Worm (Caenorhabditis elegans): ENCODE data around the gene let-70.

DNA sequence TGAATTAATAATTGTTTCAGACTA is 43.8 kb upstream of the let-70 start, which contains the start of gene swsn-4:
- TF ChIP-seq nhr-120 (GFP tag; IDR thresholded peaks at IDR 0.05) (no peak), atf-7 (tag; optimal IDR thresholded peaks at IDR 0.05) (no peak), pha-4 (tag; optimal IDR thresholded peaks at IDR 0.05) (no peak)

All from whole organism, young adult.